Fruit fly (Drosophila melanogaster) whole organism, embryonic: ENCODE results near the gene CG5079.

Source experiments
- Asciz ChIP-seq: fragments of 200-800 bp; sonication (Bioruptor generic); optimal IDR thresholded peaks from 2 replicates; lab custom pipeline; 2017; ENCODE audit warnings: missing biosample characterization, mild to moderate bottlenecking, missing genetic modification characterization, missing genetic modification reagents
- B-H2 ChIP-seq: fragments of 200-800 bp; sonication (Bioruptor generic); optimal IDR thresholded peaks from 2 replicates; lab custom pipeline; 2018; ENCODE audit warnings: missing biosample characterization, mild to moderate bottlenecking, missing genetic modification characterization
- CG10654 ChIP-seq: fragments of 200-800 bp; sonication (Bioruptor generic); optimal IDR thresholded peaks from 2 replicates; lab custom pipeline; 2016; ENCODE audit warnings: missing biosample characterization, missing genetic modification characterization
- CG12104 ChIP-seq: fragments of 200-800 bp; sonication (Bioruptor generic); optimal IDR thresholded peaks from 3 replicates; lab custom pipeline; 2016; ENCODE audit warnings: missing biosample characterization, missing genetic modification characterization
- CG12744 ChIP-seq: fragments of 200-800 bp; sonication (Bioruptor generic); optimal IDR thresholded peaks from 2 replicates; lab custom pipeline; 2016; ENCODE audit warnings: missing biosample characterization, missing genetic modification characterization
- CG14014 ChIP-seq: fragments of 200-800 bp; sonication (Bioruptor generic); IDR thresholded peaks from 2 replicates; pipeline ENCODE4 v1.3.6; 2022; ENCODE audit warnings: missing biosample characterization, missing genetic modification characterization
- CG14050 ChIP-seq: fragments of 200-800 bp; sonication (Bioruptor generic); IDR thresholded peaks from 3 replicates; pipeline ENCODE4 v1.3.6; 2022; ENCODE audit warnings: missing biosample characterization, missing genetic modification characterization
- CG14441 ChIP-seq: fragments of 200-800 bp; sonication (Bioruptor generic); IDR thresholded peaks from 2 replicates; pipeline ENCODE4 v1.3.6; 2022; ENCODE audit warnings: missing biosample characterization, missing genetic modification characterization
- CG15601 ChIP-seq: fragments of 200-800 bp; sonication (Bioruptor generic); optimal IDR thresholded peaks from 3 replicates; lab custom pipeline; 2019; ENCODE audit warnings: missing biosample characterization, mild to moderate bottlenecking, missing genetic modification characterization, moderate library complexity
- CG18599 ChIP-seq: fragments of 200-800 bp; sonication (Bioruptor generic); optimal IDR thresholded peaks from 3 replicates; lab custom pipeline; 2017; ENCODE audit warnings: missing biosample characterization, missing genetic modification characterization, mild to moderate bottlenecking, moderate library complexity, missing genetic modification reagents
- CG2199 ChIP-seq: fragments of 200-800 bp; sonication (Bioruptor generic); IDR thresholded peaks from 3 replicates; pipeline ENCODE4 v1.3.6; 2022; ENCODE audit warnings: missing biosample characterization, missing genetic modification characterization
- CG31441 ChIP-seq: fragments of 200-800 bp; sonication (Bioruptor generic); IDR thresholded peaks from 2 replicates; pipeline ENCODE4 v1.3.6; 2022; ENCODE audit warnings: missing biosample characterization, missing genetic modification characterization
- CG32532 ChIP-seq: fragments of 200-800 bp; sonication (Bioruptor generic); IDR thresholded peaks from 2 replicates; pipeline ENCODE4 v1.3.6; 2022; ENCODE audit warnings: missing biosample characterization, missing genetic modification characterization
- CG3838 ChIP-seq: fragments of 200-800 bp; sonication (Bioruptor generic); optimal IDR thresholded peaks from 3 replicates; lab custom pipeline; 2016; ENCODE audit warnings: missing biosample characterization, missing genetic modification characterization
- CG4360 ChIP-seq: fragments of 200-800 bp; sonication (Bioruptor generic); IDR thresholded peaks from 2 replicates; pipeline ENCODE4 v1.3.6; 2022; ENCODE audit warnings: missing biosample characterization, missing genetic modification characterization
- CG43689 ChIP-seq: fragments of 200-800 bp; sonication (Bioruptor generic); IDR thresholded peaks from 2 replicates; pipeline ENCODE4 v1.3.6; 2022; ENCODE audit warnings: missing biosample characterization, missing genetic modification characterization
- CG7928 ChIP-seq: fragments of 200-800 bp; sonication (Bioruptor generic); optimal IDR thresholded peaks from 2 replicates; lab custom pipeline; 2017; ENCODE audit warnings: missing biosample characterization, mild to moderate bottlenecking, missing genetic modification characterization
- CG7987 ChIP-seq: fragments of 200-800 bp; sonication (Bioruptor generic); optimal IDR thresholded peaks from 2 replicates; lab custom pipeline; 2018; ENCODE audit warnings: missing biosample characterization, mild to moderate bottlenecking, missing genetic modification characterization, moderate library complexity
- CG8388 ChIP-seq: fragments of 200-800 bp; sonication (Bioruptor generic); optimal IDR thresholded peaks from 2 replicates; lab custom pipeline; 2019; ENCODE audit warnings: missing biosample characterization, mild to moderate bottlenecking, missing genetic modification characterization, moderate library complexity
- CG8478 ChIP-seq: fragments of >200 bp; optimal IDR thresholded peaks from 2 replicates; lab custom pipeline; 2018
- CG8924 ChIP-seq: fragments of 200-800 bp; optimal IDR thresholded peaks from 3 replicates; lab custom pipeline; 2019; ENCODE audit warnings: missing biosample characterization, mild to moderate bottlenecking, missing genetic modification characterization, moderate library complexity
- CG9437 ChIP-seq: fragments of 200-800 bp; sonication (Bioruptor generic); optimal IDR thresholded peaks from 2 replicates; lab custom pipeline; 2018; ENCODE audit warnings: missing biosample characterization, mild to moderate bottlenecking, missing genetic modification characterization
- CG9797 ChIP-seq: fragments of 200-800 bp; sonication (Bioruptor generic); optimal IDR thresholded peaks from 3 replicates; lab custom pipeline; 2018; ENCODE audit warnings: missing biosample characterization, mild to moderate bottlenecking, missing genetic modification characterization
- Camta ChIP-seq: fragments of 200-800 bp; sonication (Bioruptor generic); optimal IDR thresholded peaks from 2 replicates; lab custom pipeline; 2016; ENCODE audit warnings: missing biosample characterization, missing genetic modification characterization
- CkIIα-i1 ChIP-seq: fragments of 200-800 bp; sonication (Bioruptor generic); IDR thresholded peaks from 2 replicates; pipeline ENCODE4 v1.3.6; 2022; ENCODE audit warnings: missing biosample characterization, missing genetic modification characterization
- CoRest ChIP-seq: fragments of 200-800 bp; sonication (Bioruptor generic); optimal IDR thresholded peaks from 3 replicates; lab custom pipeline; 2018; ENCODE audit warnings: missing biosample characterization, mild to moderate bottlenecking, missing genetic modification characterization, moderate library complexity
- Doc3 ChIP-seq: fragments of 200-800 bp; sonication (Bioruptor generic); IDR thresholded peaks from 3 replicates; pipeline ENCODE4 v1.3.6; 2022; ENCODE audit warnings: missing biosample characterization, missing genetic modification characterization; ENCODE audit not compliant: partially characterized antibody
- Ets97D ChIP-seq: fragments of 200-800 bp; sonication (Bioruptor generic); optimal IDR thresholded peaks from 3 replicates; lab custom pipeline; 2016; ENCODE audit warnings: missing biosample characterization, missing genetic modification characterization
- Fer1 ChIP-seq: fragments of 200-800 bp; sonication (Bioruptor generic); optimal IDR thresholded peaks from 2 replicates; lab custom pipeline; 2017; ENCODE audit warnings: missing biosample characterization, mild to moderate bottlenecking, missing genetic modification characterization
- HLH3B ChIP-seq: fragments of 200-800 bp; sonication (Bioruptor generic); IDR thresholded peaks from 2 replicates; pipeline ENCODE4 v1.3.6; 2022; ENCODE audit warnings: missing biosample characterization, missing genetic modification characterization
- Kr ChIP-seq: fragments of 200-800 bp; sonication (Bioruptor generic); optimal IDR thresholded peaks from 2 replicates; lab custom pipeline; 2017; ENCODE audit warnings: missing biosample characterization, mild to moderate bottlenecking, missing genetic modification characterization
- Lim3 ChIP-seq: fragments of 200-800 bp; sonication (Bioruptor generic); IDR thresholded peaks from 2 replicates; pipeline ENCODE4 v1.3.6; 2022; ENCODE audit warnings: missing biosample characterization, missing genetic modification characterization
- MBD-R2 ChIP-seq: fragments of 200-800 bp; sonication (Bioruptor generic); IDR thresholded peaks from 2 replicates; pipeline ENCODE4 v1.3.6; 2022; ENCODE audit warnings: missing biosample characterization, missing genetic modification characterization
- Sin3A ChIP-seq: fragments of >200 bp; optimal IDR thresholded peaks from 2 replicates; lab custom pipeline; 2018
- Xbp1 ChIP-seq: fragments of 200-800 bp; sonication (Bioruptor generic); optimal IDR thresholded peaks from 3 replicates; lab custom pipeline; 2016; ENCODE audit warnings: missing biosample characterization, mild to moderate bottlenecking, missing genetic modification characterization
- cas ChIP-seq: fragments of 200-800 bp; sonication (Bioruptor generic); IDR thresholded peaks from 2 replicates; pipeline ENCODE4 v1.3.6; 2022; ENCODE audit warnings: missing biosample characterization, missing genetic modification characterization
- caup ChIP-seq: fragments of 200-800 bp; sonication (Bioruptor generic); optimal IDR thresholded peaks from 3 replicates; lab custom pipeline; 2017; ENCODE audit warnings: missing biosample characterization, mild to moderate bottlenecking, missing genetic modification characterization, moderate library complexity; ENCODE audit not compliant: severe bottlenecking
- corto ChIP-seq: fragments of 200-800 bp; sonication (Bioruptor generic); optimal IDR thresholded peaks from 2 replicates; lab custom pipeline; 2016; ENCODE audit warnings: missing biosample characterization, mild to moderate bottlenecking, missing genetic modification characterization, moderate library complexity
- dmrt11E ChIP-seq: fragments of 200-800 bp; sonication (Bioruptor generic); optimal IDR thresholded peaks from 3 replicates; lab custom pipeline; 2018; ENCODE audit warnings: missing biosample characterization, mild to moderate bottlenecking, missing genetic modification characterization, moderate library complexity
- dmrt99B ChIP-seq: fragments of 200-800 bp; sonication (Bioruptor generic); optimal IDR thresholded peaks from 2 replicates; lab custom pipeline; 2018; ENCODE audit warnings: missing biosample characterization, mild to moderate bottlenecking, missing genetic modification characterization, moderate library complexity
- emc ChIP-seq: fragments of 200-800 bp; sonication (Bioruptor generic); optimal IDR thresholded peaks from 2 replicates; lab custom pipeline; 2016; ENCODE audit warnings: missing biosample characterization, missing genetic modification characterization
- gro ChIP-seq: fragments of 200-800 bp; sonication (Bioruptor generic); optimal IDR thresholded peaks from 2 replicates; lab custom pipeline; 2016; ENCODE audit warnings: missing biosample characterization, missing genetic modification characterization
- gt ChIP-seq: fragments of 200-800 bp; sonication (Bioruptor generic); IDR thresholded peaks from 2 replicates; pipeline ENCODE4 v1.3.6; 2022; ENCODE audit warnings: missing biosample characterization, missing genetic modification characterization
- hb ChIP-seq: fragments of 200-800 bp; sonication (Bioruptor generic); IDR thresholded peaks from 3 replicates; pipeline ENCODE4 v1.3.6; 2022; ENCODE audit warnings: missing biosample characterization, missing genetic modification characterization; ENCODE audit not compliant: partially characterized antibody
- hbn ChIP-seq: fragments of 200-800 bp; sonication (Bioruptor generic); IDR thresholded peaks from 2 replicates; pipeline ENCODE4 v1.3.6; 2022; ENCODE audit warnings: missing biosample characterization, missing genetic modification characterization; ENCODE audit not compliant: partially characterized antibody
- ind ChIP-seq: fragments of 200-800 bp; sonication (Bioruptor generic); optimal IDR thresholded peaks from 3 replicates; lab custom pipeline; 2016; ENCODE audit warnings: missing biosample characterization, missing genetic modification characterization
- jigr1 ChIP-seq: fragments of 200-800 bp; sonication (Bioruptor generic); IDR thresholded peaks from 3 replicates; pipeline ENCODE4 v1.3.6; 2022; ENCODE audit warnings: missing biosample characterization, missing genetic modification characterization
- sc ChIP-seq, 3 experiments: fragments of >200 bp in 2 of 3; fragments of 200-800 bp in 1 of 3; sonication (Bioruptor generic) in 1 of 3; optimal IDR thresholded peaks; 2 replicates in 2 of 3; 3 replicates in 1 of 3; lab custom pipeline; 2017; ENCODE audit warnings: mild to moderate bottlenecking in 1 of 3, missing biosample characterization in 1 of 3, missing genetic modification characterization in 1 of 3, missing genetic modification reagents in 1 of 3
- sob ChIP-seq: fragments of 200-800 bp; sonication (Bioruptor generic); IDR thresholded peaks from 2 replicates; pipeline ENCODE4 v1.3.6; 2022; ENCODE audit warnings: missing biosample characterization, missing genetic modification characterization
- sr ChIP-seq: fragments of 200-800 bp; sonication (Bioruptor generic); IDR thresholded peaks from 3 replicates; pipeline ENCODE4 v1.3.6; 2022; ENCODE audit warnings: missing biosample characterization, missing genetic modification characterization
- tup ChIP-seq: fragments of 200-800 bp; sonication (Bioruptor generic); optimal IDR thresholded peaks from 2 replicates; lab custom pipeline; 2016; ENCODE audit warnings: missing biosample characterization, mild to moderate bottlenecking, missing genetic modification characterization, moderate library complexity

CG5079 gene

DNA sequence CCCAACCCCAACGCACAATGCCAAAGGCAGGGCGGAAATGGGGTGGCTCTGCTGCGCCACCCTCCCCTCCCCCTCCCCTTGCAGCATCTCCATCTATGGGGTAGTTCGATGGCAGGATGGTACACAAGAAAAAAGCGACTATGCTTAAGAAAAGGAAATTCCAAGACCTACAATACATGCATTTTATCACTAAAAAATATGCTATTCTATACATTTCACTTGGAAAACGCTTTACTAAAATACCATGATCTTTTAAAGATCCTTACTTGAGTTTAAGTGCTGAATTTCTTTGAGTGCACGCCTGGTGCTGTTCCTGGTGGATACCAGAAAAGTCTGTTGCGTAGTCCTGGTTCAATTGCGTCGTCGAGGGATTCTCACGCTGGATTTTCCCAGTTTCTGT is 17.6 kb downstream of the CG5079 start (continued):
- peak; percentile 61 for TF ChIP-seq caup (GFP tag; lab: Kevin White, UChicago)
- peak; percentile 80 for TF ChIP-seq Fer1 (GFP tag; lab: Kevin White, UChicago)
- TF ChIP-seq dmrt11E = peak; percentile 33
- TF ChIP-seq Ets97D (GFP tag; lab: Kevin White, UChicago) = peak; percentile 11
- TF ChIP-seq CG4360 (GFP tag; lab: Robert Waterston, UW) = 0 out of 2 replicates have a peak, but pooled peaks have one; percentile 30
- peak; percentile 21 for TF ChIP-seq tup (GFP tag; lab: Kevin White, UChicago)
- no peak for TF ChIP-seq CG43689 (GFP tag; lab: Robert Waterston, UW)
- TF ChIP-seq CG10654 (GFP tag; lab: Kevin White, UChicago) = peak; percentile 45
- no peak for TF ChIP-seq CG3838 (GFP tag; lab: Kevin White, UChicago)
- TF ChIP-seq corto (GFP tag; lab: Kevin White, UChicago) = no peak
- TF ChIP-seq Kr = no peak
- TF ChIP-seq ind (GFP tag; lab: Kevin White, UChicago) = peak; percentile 66
- TF ChIP-seq CG14050 (GFP tag; lab: Robert Waterston, UW) = peak; percentile 57; the same call in 2 of the 3 replicates
- peak; percentile 34; the same call in 1 of the 2 replicates for TF ChIP-seq MBD-R2 (GFP tag; lab: Robert Waterston, UW)
- no peak for TF ChIP-seq Sin3A (lab: Kevin White, UChicago)
- TF ChIP-seq HLH3B (GFP tag; lab: Robert Waterston, UW) = peak; percentile 73
- TF ChIP-seq Camta (GFP tag; lab: Kevin White, UChicago) = peak; percentile 13
- TF ChIP-seq Xbp1 (GFP tag; lab: Kevin White, UChicago) = peak; percentile 77
- TF ChIP-seq CG18599 (GFP tag; lab: Kevin White, UChicago) = peak; percentile 90
- 0 out of 3 replicates have a peak, but pooled peaks have one; percentile 17 for TF ChIP-seq sr (GFP tag; lab: Robert Waterston, UW)
- peak; percentile 47 for TF ChIP-seq CG9437 (GFP tag; lab: Kevin White, UChicago)
- no peak for TF ChIP-seq CG12744 (GFP tag; lab: Kevin White, UChicago)
- TF ChIP-seq CG7928 (GFP tag; lab: Kevin White, UChicago) = no peak
- no peak for TF ChIP-seq CG7987 (GFP tag; lab: Kevin White, UChicago)
- TF ChIP-seq cas (GFP tag; lab: Robert Waterston, UW) = no peak
- no peak for TF ChIP-seq Doc3 (GFP tag; lab: Robert Waterston, UW)
- peak; percentile 68 for TF ChIP-seq CoRest
- no peak for TF ChIP-seq CG8478 (lab: Kevin White, UChicago)
- no peak; the same call in 1 of the 2 replicates for TF ChIP-seq Lim3
- TF ChIP-seq hbn (GFP tag; lab: Robert Waterston, UW) = no peak
- TF ChIP-seq sc (optimal IDR thresholded peaks at IDR 0.05; lab: Kevin White, UChicago) = no peak
- TF ChIP-seq sc (GFP tag; optimal IDR thresholded peaks at IDR 0.05; lab: Kevin White, UChicago) = peak; percentile 63
- TF ChIP-seq CkIIα-i1 (GFP tag; lab: Robert Waterston, UW) = no peak
- TF ChIP-seq CG15601 (tag; lab: Kevin White, UChicago) = peak; percentile 63
- peak; percentile 73 for TF ChIP-seq CG14014
- peak; percentile 50 for TF ChIP-seq CG12104 (GFP tag; lab: Kevin White, UChicago)
- TF ChIP-seq hb (GFP tag; lab: Robert Waterston, UW) = no peak
- TF ChIP-seq gro (GFP tag; lab: Kevin White, UChicago) = no peak
- TF ChIP-seq CG32532 (GFP tag; lab: Robert Waterston, UW) = peak; percentile 75
- TF ChIP-seq CG8388 (GFP tag; lab: Kevin White, UChicago) = peak; percentile 59
- TF ChIP-seq CG8924 = peak; percentile 47
- no peak for TF ChIP-seq CG2199 (GFP tag; lab: Robert Waterston, UW)
- peak; percentile 74 for TF ChIP-seq CG14441 (GFP tag; lab: Robert Waterston, UW)
- TF ChIP-seq sob (GFP tag; lab: Robert Waterston, UW) = peak; percentile 72
- peak; percentile 80 for TF ChIP-seq dmrt99B
- TF ChIP-seq CG31441 (GFP tag; lab: Robert Waterston, UW) = peak; percentile 50; the same call in 1 of the 2 replicates
- TF ChIP-seq CG9797 (GFP tag; lab: Kevin White, UChicago) = no peak
- peak; percentile 17 for TF ChIP-seq emc
- TF ChIP-seq Asciz (GFP tag; lab: Kevin White, UChicago) = peak; percentile 62
- TF ChIP-seq jigr1 (GFP tag; lab: Robert Waterston, UW) = peak; percentile 76; the same call in 2 of the 3 replicates
- peak; percentile 40; the same call in 1 of the 2 replicates for TF ChIP-seq gt (GFP tag; lab: Robert Waterston, UW)
- peak; percentile 15 for TF ChIP-seq B-H2 (GFP tag; lab: Kevin White, UChicago)
